Fruit fly (Drosophila melanogaster): ENCODE data around the gene nSyb.

DNA sequence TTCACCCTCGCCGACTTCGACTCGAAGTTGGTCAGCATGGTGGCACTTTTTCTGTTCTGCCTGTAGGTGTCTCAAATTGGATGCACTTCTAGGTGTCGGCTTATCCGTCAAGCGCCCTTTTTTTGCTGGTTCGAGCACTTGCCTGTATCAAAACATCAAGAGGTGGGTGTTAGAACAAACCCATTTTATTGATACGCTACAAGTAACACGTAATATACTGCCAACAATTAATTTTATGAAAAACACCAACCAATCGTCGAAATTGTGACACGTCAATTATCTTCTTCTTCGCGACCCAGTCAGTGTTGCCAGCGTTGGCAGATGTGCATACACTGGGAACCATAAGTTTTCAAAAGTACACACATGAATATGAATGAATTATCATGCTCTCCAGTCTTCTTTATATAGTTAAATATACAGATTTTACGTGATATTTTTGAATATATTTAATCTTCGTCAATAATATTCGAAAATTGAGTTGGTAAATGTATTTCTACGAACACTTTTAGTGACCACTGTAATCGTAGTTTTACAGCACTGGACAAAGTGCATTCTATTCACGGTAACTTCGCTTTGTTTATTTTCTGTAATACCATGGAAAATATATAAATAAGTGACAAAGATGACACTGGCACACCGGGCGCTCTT lies 7.5 kb upstream of the nSyb start, which contains the start of the genes alphaCOP and CG13919:
- TF ChIP-seq CG4318 (GFP tag; optimal IDR thresholded peaks at IDR 0.05) = no peak
- peak; percentile 96 for TF ChIP-seq cyc (GFP tag; optimal IDR thresholded peaks at IDR 0.05)
- TF ChIP-seq CG3032 (tag; optimal IDR thresholded peaks at IDR 0.05) = peak; percentile 97
- no peak for TF ChIP-seq CG6276 (GFP tag; optimal IDR thresholded peaks at IDR 0.05)
- peak; percentile 100 for TF ChIP-seq Eip78C (GFP tag)
- peak; percentile 95 for TF ChIP-seq Ets96B (tag; optimal IDR thresholded peaks at IDR 0.05)
- TF ChIP-seq Sox102F (GFP tag; optimal IDR thresholded peaks at IDR 0.05) = peak; percentile 97
- TF ChIP-seq esn (GFP tag; optimal IDR thresholded peaks at IDR 0.05) = peak; percentile 98
- TF ChIP-seq CG31627 (GFP tag; optimal IDR thresholded peaks at IDR 0.05) = peak; percentile 98
- TF ChIP-seq Hr4 (GFP tag; optimal IDR thresholded peaks at IDR 0.05) = peak; percentile 98
- peak; percentile 97 for TF ChIP-seq Lpt (GFP tag; optimal IDR thresholded peaks at IDR 0.05)

Measured in whole organism, prepupa.